Fruit fly (Drosophila melanogaster): Measurements from ENCODE around the gene CG9286.

DNA sequence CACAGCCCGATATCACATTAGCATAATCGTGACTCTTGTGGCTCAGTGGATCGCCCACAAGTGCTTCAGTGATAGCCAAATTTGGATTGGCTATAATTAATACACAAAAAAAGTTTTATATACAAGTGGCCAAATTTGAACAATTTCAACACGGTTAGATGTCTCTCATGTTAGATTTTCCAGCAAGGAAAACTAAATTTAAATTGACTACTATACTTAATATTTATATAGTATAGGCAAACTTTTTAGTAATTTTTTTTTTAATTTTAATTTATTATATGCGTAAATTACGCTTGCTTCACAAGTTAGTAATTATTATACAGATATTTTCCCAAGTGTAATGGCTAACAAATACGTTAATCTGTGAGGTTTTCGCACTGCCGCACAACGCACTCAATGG lies 15.8 kb upstream of the CG9286 start:
- TF ChIP-seq insv (optimal IDR thresholded peaks at IDR 0.05) = no peak
- no peak for TF ChIP-seq psq (optimal IDR thresholded peaks at IDR 0.05)
- TF ChIP-seq Myc (optimal IDR thresholded peaks at IDR 0.05) = no peak
- TF ChIP-seq Sin3A (optimal IDR thresholded peaks at IDR 0.05) = no peak
- TF ChIP-seq h (optimal IDR thresholded peaks at IDR 0.05) = no peak
- TF ChIP-seq ttk (optimal IDR thresholded peaks at IDR 0.05) = no peak
